Fruit fly (Drosophila melanogaster): ENCODE measurements around the gene Septin2.

Septin2 gene

dm6 chr3R:20542283-20543144 is 45.6 kb downstream of the Septin2 start (continued):
- TF ChIP-seq CG12155 (GFP tag; optimal IDR thresholded peaks at IDR 0.05) (no peak), prd (optimal IDR thresholded peaks at IDR 0.05) (no peak), prd (GFP tag; IDR thresholded peaks at IDR 0.05) (no peak), CG30403 (GFP tag; optimal IDR thresholded peaks at IDR 0.05) (no peak), wek (GFP tag; optimal IDR thresholded peaks at IDR 0.05) (peak; percentile 60), Spps (tag; optimal IDR thresholded peaks at IDR 0.05) (peak; percentile 20), CG4404 (GFP tag; IDR thresholded peaks at IDR 0.05) (no peak), Awh (GFP tag; IDR thresholded peaks at IDR 0.05) (peak; percentile 74), CG1832 (GFP tag; optimal IDR thresholded peaks at IDR 0.05) (no peak), ken (GFP tag; IDR thresholded peaks at IDR 0.05) (no peak), esg (GFP tag; conservative IDR thresholded peaks at IDR 0.05) (no peak), CG8924 (tag; optimal IDR thresholded peaks at IDR 0.05) (peak; percentile 39), CG14014 (GFP tag; IDR thresholded peaks at IDR 0.05) (peak; percentile 61; the same call in 1 of the 2 replicates), CG15514 (GFP tag; optimal IDR thresholded peaks at IDR 0.05) (no peak), ftz-f1 (GFP tag; optimal IDR thresholded peaks at IDR 0.05) (no peak), CG11093 (GFP tag; IDR thresholded peaks at IDR 0.05) (no peak), caup (GFP tag; optimal IDR thresholded peaks at IDR 0.05; ENCODE audit: severe bottlenecking) (no peak), ATbp (GFP tag; optimal IDR thresholded peaks at IDR 0.05) (peak; percentile 79), Meics (GFP tag; optimal IDR thresholded peaks at IDR 0.05) (peak; percentile 9), CG15696 (tag; optimal IDR thresholded peaks at IDR 0.05) (peak; percentile 90), CG5953 (GFP tag; IDR thresholded peaks at IDR 0.05) (no peak), CG3995 (GFP tag; optimal IDR thresholded peaks at IDR 0.05) (no peak), Drgx (GFP tag; IDR thresholded peaks at IDR 0.05) (no peak), CG7357 (GFP tag; IDR thresholded peaks at IDR 0.05) (no peak), Lim3 (GFP tag; IDR thresholded peaks at IDR 0.05) (no peak), ranshi (GFP tag; IDR thresholded peaks at IDR 0.05) (no peak), ro (GFP tag; IDR thresholded peaks at IDR 0.05) (no peak), CG8944 (GFP tag; optimal IDR thresholded peaks at IDR 0.05) (no peak), luna (GFP tag; optimal IDR thresholded peaks at IDR 0.05) (no peak), CG10462 (GFP tag; optimal IDR thresholded peaks at IDR 0.05) (no peak), dm (GFP tag; optimal IDR thresholded peaks at IDR 0.05) (no peak), eve (GFP tag; optimal IDR thresholded peaks at IDR 0.05) (peak in 1 of 2 experiments; percentile 75), CG33213 (GFP tag; optimal IDR thresholded peaks at IDR 0.05) (no peak), jumu (GFP tag; optimal IDR thresholded peaks at IDR 0.05) (no peak), salm (tag; optimal IDR thresholded peaks at IDR 0.05) (peak; percentile 4), Hr39 (optimal IDR thresholded peaks at IDR 0.05) (no peak), Scr (GFP tag; IDR thresholded peaks at IDR 0.05; ENCODE audit: partially characterized antibody) (no peak), jing (GFP tag; optimal IDR thresholded peaks at IDR 0.05) (no peak), ewg (GFP tag; optimal IDR thresholded peaks at IDR 0.05) (no peak), bab2 (GFP tag; optimal IDR thresholded peaks at IDR 0.05) (peak; percentile 51), Stat92E (GFP tag; optimal IDR thresholded peaks at IDR 0.05) (no peak), CG7839 (tag; optimal IDR thresholded peaks at IDR 0.05) (no peak), Fer2 (tag; optimal IDR thresholded peaks at IDR 0.05) (peak; percentile 18), CG17829 (tag; optimal IDR thresholded peaks at IDR 0.05) (no peak), Six4 (GFP tag; optimal IDR thresholded peaks at IDR 0.05) (peak; percentile 34), NfI (GFP tag; optimal IDR thresholded peaks at IDR 0.05) (no peak), Nf-YC (tag; optimal IDR thresholded peaks at IDR 0.05) (no peak), CG12391 (tag; optimal IDR thresholded peaks at IDR 0.05) (peak; percentile 30), zfh2 (GFP tag; optimal IDR thresholded peaks at IDR 0.05) (no peak), zen2 (GFP tag; IDR thresholded peaks at IDR 0.05; ENCODE audit: partially characterized antibody) (no peak)
